Worm (Caenorhabditis elegans): Measurements from ENCODE around the gene Y71H2AM.25.
A peak's percentile ranks its signal among the peaks of the same experiment; 100 is the strongest.

Gene Y71H2AM.25

ce11 chrIII:2768635-2769034 is 33.6 kb upstream of the Y71H2AM.25 start, which contains the start of gene swsn-3:
Gene swsn-3 (minus strand): TSS chrIII:2768679.
- TF ChIP-seq skn-1 (tag; optimal IDR thresholded peaks at IDR 0.05) (peak; percentile 55), sma-9 (GFP tag; optimal IDR thresholded peaks at IDR 0.05) (peak; percentile 86), sma-9 (tag; optimal IDR thresholded peaks at IDR 0.05) (no peak), unc-62 (GFP tag; optimal IDR thresholded peaks at IDR 0.05) (no peak), unc-55 (GFP tag; optimal IDR thresholded peaks at IDR 0.05) (peak; percentile 96), nhr-12 (tag; optimal IDR thresholded peaks at IDR 0.05) (no peak), peb-1 (tag; optimal IDR thresholded peaks at IDR 0.05) (no peak), nhr-11 (tag; optimal IDR thresholded peaks at IDR 0.05) (no peak), alr-1 (tag; optimal IDR thresholded peaks at IDR 0.05) (no peak), lin-39 (tag; optimal IDR thresholded peaks at IDR 0.05) (no peak), lin-11 (tag; optimal IDR thresholded peaks at IDR 0.05) (peak; percentile 94), nhr-23 (tag; optimal IDR thresholded peaks at IDR 0.05) (no peak), crh-2 (tag; optimal IDR thresholded peaks at IDR 0.05) (peak; percentile 91), ceh-82 (tag; optimal IDR thresholded peaks at IDR 0.05) (peak; percentile 25), C34F6.9 (tag; optimal IDR thresholded peaks at IDR 0.05) (peak; percentile 91), fos-1 (tag; optimal IDR thresholded peaks at IDR 0.05) (peak; percentile 67), ZK546.5 (tag; optimal IDR thresholded peaks at IDR 0.05) (peak; percentile 52), lsy-2 (tag; optimal IDR thresholded peaks at IDR 0.05) (peak; percentile 85 to 94), nhr-77 (tag; optimal IDR thresholded peaks at IDR 0.05) (peak; percentile 32), F13H6.1 (tag; optimal IDR thresholded peaks at IDR 0.05) (peak; percentile 89), zag-1 (tag; optimal IDR thresholded peaks at IDR 0.05) (peak; percentile 25), dmd-4 (tag; optimal IDR thresholded peaks at IDR 0.05) (no peak), mbf-1 (tag; optimal IDR thresholded peaks at IDR 0.05) (no peak), gmeb-1 (tag; optimal IDR thresholded peaks at IDR 0.05) (peak; percentile 89), lin-13 (GFP tag; optimal IDR thresholded peaks at IDR 0.05) (peak; percentile 92), sem-4 (tag; optimal IDR thresholded peaks at IDR 0.05) (peak; percentile 77), sma-3 (GFP tag; optimal IDR thresholded peaks at IDR 0.05) (peak; percentile 83), nhr-10 (tag; optimal IDR thresholded peaks at IDR 0.05) (peak; percentile 63), ztf-4 (tag; optimal IDR thresholded peaks at IDR 0.05) (peak; percentile 14), ztf-1 (GFP tag; conservative IDR thresholded peaks at IDR 0.05) (no peak), elt-3 (tag; optimal IDR thresholded peaks at IDR 0.05) (no peak), ceh-16 (tag; optimal IDR thresholded peaks at IDR 0.05) (peak; percentile 53), nhr-6 (tag; optimal IDR thresholded peaks at IDR 0.05) (peak; percentile 58), nhr-21 (tag; optimal IDR thresholded peaks at IDR 0.05) (peak; percentile 56), nhr-129 (tag; optimal IDR thresholded peaks at IDR 0.05) (peak; percentile 74), Y55F3AM.14 (GFP tag; optimal IDR thresholded peaks at IDR 0.05) (peak; percentile 56), ztf-11 (tag; optimal IDR thresholded peaks at IDR 0.05) (peak; percentile 30), R02D3.7 (tag; optimal IDR thresholded peaks at IDR 0.05) (peak; percentile 48), snpc-4 (tag; optimal IDR thresholded peaks at IDR 0.05) (peak; percentile 70), unc-39 (tag; optimal IDR thresholded peaks at IDR 0.05) (no peak), aly-2 (tag; optimal IDR thresholded peaks at IDR 0.05) (no peak), egl-27 (tag; optimal IDR thresholded peaks at IDR 0.05) (peak; percentile 60), nhr-237 (tag; optimal IDR thresholded peaks at IDR 0.05) (peak; percentile 43), nhr-25 (tag; optimal IDR thresholded peaks at IDR 0.05) (peak; percentile 89), elt-1 (tag; optimal IDR thresholded peaks at IDR 0.05) (no peak), ama-1 (optimal IDR thresholded peaks at IDR 0.05) (peak; percentile 27), mab-5 (tag; optimal IDR thresholded peaks at IDR 0.05) (peak; percentile 91), blmp-1 (tag; optimal IDR thresholded peaks at IDR 0.05; ENCODE audit: insufficient read depth) (peak; percentile 39), mdl-1 (tag; optimal IDR thresholded peaks at IDR 0.05) (peak; percentile 55 to 71)

Measured in whole organism, L2 larva.